Worm (Caenorhabditis elegans) whole organism, L4 larva: ENCODE data around the gene nish-1.

Experiments used
- D1046.2 ChIP-seq: fragments of 200-800 bp; sonication (Bioruptor generic); IDR thresholded peaks from 2 replicates; pipeline ENCODE4 v1.3.6; 2022; ENCODE audit warnings: missing genetic modification characterization, missing compliant biosample characterization
- F44E2.7 ChIP-seq: fragments of 200-800 bp; sonication (Bioruptor generic); IDR thresholded peaks from 2 replicates; pipeline ENCODE4 v2.1.2; 2022; ENCODE audit warnings: missing genetic modification characterization, missing compliant biosample characterization
- F49E8.2 ChIP-seq: sonication (generic microtip); optimal IDR thresholded peaks from 2 replicates; lab custom pipeline; 2016; ENCODE audit warnings: missing compliant biosample characterization, mild to moderate bottlenecking, missing genetic modification characterization, borderline replicate concordance
- ZK546.5 ChIP-seq, 2 experiments: sonication (generic microtip); optimal IDR thresholded peaks; 2 replicates each; lab custom pipeline; 2017; ENCODE audit warnings: missing biosample characterization in 2 of 2, missing genetic modification characterization in 2 of 2
- aha-1 ChIP-seq: fragments of 150-350 bp; peaks from one replicate; lab custom pipeline; 2014; ENCODE audit warnings: missing biosample characterization, missing genetic modification characterization
- attf-4 ChIP-seq: sonication (generic microtip); optimal IDR thresholded peaks from 3 replicates; lab custom pipeline; 2017; ENCODE audit warnings: missing biosample characterization, missing genetic modification characterization
- ceh-32 ChIP-seq: sonication (generic microtip); optimal IDR thresholded peaks from 2 replicates; lab custom pipeline; 2016; ENCODE audit warnings: mild to moderate bottlenecking, missing genetic modification characterization, missing compliant biosample characterization; ENCODE audit not compliant: poor library complexity
- daf-19 ChIP-seq: fragments of 200-800 bp; sonication (Bioruptor generic); conservative IDR thresholded peaks from 2 replicates; pipeline ENCODE4 v1.3.6; 2022; ENCODE audit warnings: missing genetic modification characterization, missing compliant biosample characterization
- dve-1 ChIP-seq: sonication (generic microtip); optimal IDR thresholded peaks from 2 replicates; lab custom pipeline; 2017; ENCODE audit warnings: antibody characterized with exemption, mild to moderate bottlenecking, missing genetic modification characterization, missing compliant biosample characterization; ENCODE audit not compliant: insufficient read depth
- fkh-10 ChIP-seq: fragments of 150-350 bp; optimal IDR thresholded peaks from 2 replicates; lab custom pipeline; 2014; ENCODE audit warnings: missing biosample characterization, missing genetic modification reagents, missing genetic modification characterization
- gei-8 ChIP-seq: fragments of 200-800 bp; sonication (Bioruptor generic); optimal IDR thresholded peaks from 2 replicates; lab custom pipeline; 2018; ENCODE audit warnings: mild to moderate bottlenecking, missing genetic modification characterization, missing compliant biosample characterization
- hlh-11 ChIP-seq: fragments of 200-800 bp; sonication (Bioruptor generic); optimal IDR thresholded peaks from 2 replicates; lab custom pipeline; 2018; ENCODE audit warnings: mild to moderate bottlenecking, missing genetic modification characterization, missing compliant biosample characterization
- hlh-30 ChIP-seq: sonication (generic microtip); optimal IDR thresholded peaks from 2 replicates; lab custom pipeline; 2017; ENCODE audit warnings: antibody characterized with exemption, mild to moderate bottlenecking, missing genetic modification characterization, missing compliant biosample characterization; ENCODE audit not compliant: insufficient read depth
- jun-1 ChIP-seq: fragments of 150-350 bp; optimal IDR thresholded peaks from 2 replicates; lab custom pipeline; 2014; ENCODE audit warnings: missing biosample characterization, missing genetic modification reagents, missing genetic modification characterization
- lin-29 ChIP-seq: fragments of 200-800 bp; sonication (Bioruptor generic); IDR thresholded peaks from 2 replicates; pipeline ENCODE4 v1.3.6; 2022; ENCODE audit warnings: missing genetic modification reagents, missing genetic modification characterization, missing compliant biosample characterization
- lin-38 ChIP-seq: fragments of 200-800 bp; sonication (Bioruptor generic); IDR thresholded peaks from 2 replicates; pipeline ENCODE4 v1.3.6; 2022; ENCODE audit warnings: missing genetic modification reagents, missing genetic modification characterization, missing compliant biosample characterization
- lin-39 ChIP-seq: fragments of 150-350 bp; optimal IDR thresholded peaks from 2 replicates; lab custom pipeline; 2014; ENCODE audit warnings: missing biosample characterization, missing genetic modification reagents, missing genetic modification characterization
- mdl-1 ChIP-seq, 2 experiments: fragments of 150-350 bp in 1 of 2; sonication (generic microtip) in 1 of 2; optimal IDR thresholded peaks; 2 replicates each; lab custom pipeline; 2014 to 2017; ENCODE audit warnings: missing biosample characterization in 2 of 2, missing genetic modification characterization in 2 of 2
- mep-1 ChIP-seq: fragments of 150-350 bp; sonication (generic microtip); optimal IDR thresholded peaks from 3 replicates; lab custom pipeline; 2014; ENCODE audit warnings: missing biosample characterization, missing genetic modification characterization
- mxl-2 ChIP-seq: fragments of 200-800 bp; sonication (Bioruptor generic); conservative IDR thresholded peaks from 2 replicates; pipeline ENCODE4 v1.3.6; 2022; ENCODE audit warnings: missing genetic modification reagents, missing genetic modification characterization, missing compliant biosample characterization
- mxl-3 ChIP-seq: fragments of 200-800 bp; sonication (Bioruptor generic); optimal IDR thresholded peaks from 2 replicates; lab custom pipeline; 2018; ENCODE audit warnings: mild to moderate bottlenecking, missing genetic modification characterization, missing compliant biosample characterization
- nhr-11 ChIP-seq: fragments of 150-350 bp; optimal IDR thresholded peaks from 2 replicates; lab custom pipeline; 2014; ENCODE audit warnings: missing biosample characterization, missing genetic modification characterization
- nhr-25 ChIP-seq: sonication (generic microtip); optimal IDR thresholded peaks from 2 replicates; lab custom pipeline; 2017; ENCODE audit warnings: missing genetic modification characterization, mild to moderate bottlenecking, missing compliant biosample characterization, antibody characterized with exemption, moderate library complexity, borderline replicate concordance; ENCODE audit not compliant: insufficient read depth
- nhr-48 ChIP-seq: sonication (generic microtip); optimal IDR thresholded peaks from 2 replicates; lab custom pipeline; 2016; ENCODE audit warnings: mild to moderate bottlenecking, missing genetic modification characterization, missing compliant biosample characterization
- nhr-76 ChIP-seq: fragments of 150-350 bp; optimal IDR thresholded peaks from 2 replicates; lab custom pipeline; 2014; ENCODE audit warnings: missing biosample characterization, missing genetic modification characterization
- nhr-77 ChIP-seq: fragments of 150-350 bp; optimal IDR thresholded peaks from 2 replicates; lab custom pipeline; 2014; ENCODE audit warnings: missing biosample characterization, missing genetic modification characterization
- pha-4 ChIP-seq, 2 experiments: fragments of 150-350 bp in 1 of 2; fragments of 200-800 bp in 1 of 2; sonication (Bioruptor generic) in 1 of 2; IDR thresholded peaks in 1 of 2; optimal IDR thresholded peaks in 1 of 2; 2 replicates each; pipeline versions ENCODE4 v1.3.6 to Lab custom; 2014 to 2022; ENCODE audit warnings: missing genetic modification characterization in 2 of 2, missing genetic modification reagents in 2 of 2, missing biosample characterization in 1 of 2, missing compliant biosample characterization in 1 of 2
- php-3 ChIP-seq: fragments of 200-800 bp; sonication (Bioruptor generic); IDR thresholded peaks from 2 replicates; pipeline ENCODE4 v1.3.6; 2022; ENCODE audit warnings: missing genetic modification reagents, missing genetic modification characterization, missing compliant biosample characterization
- pqm-1 ChIP-seq: sonication (generic microtip); optimal IDR thresholded peaks from 2 replicates; lab custom pipeline; 2017; ENCODE audit warnings: missing biosample characterization, missing genetic modification characterization
- saeg-2 ChIP-seq: fragments of 200-800 bp; sonication (Bioruptor generic); IDR thresholded peaks from 2 replicates; pipeline ENCODE4 v1.3.6; 2022; ENCODE audit warnings: missing genetic modification reagents, missing genetic modification characterization, missing compliant biosample characterization
- sdz-12 ChIP-seq: fragments of 200-800 bp; sonication (Bioruptor generic); optimal IDR thresholded peaks from 2 replicates; lab custom pipeline; 2018; ENCODE audit warnings: mild to moderate bottlenecking, missing genetic modification characterization, missing compliant biosample characterization
- snpc-1.2 ChIP-seq: fragments of 200-800 bp; sonication (Bioruptor generic); IDR thresholded peaks from 2 replicates; pipeline ENCODE4 v1.3.6; 2022; ENCODE audit warnings: missing genetic modification reagents, missing genetic modification characterization, missing compliant biosample characterization
- spr-1 ChIP-seq: sonication (generic microtip); optimal IDR thresholded peaks from 2 replicates; lab custom pipeline; 2016; ENCODE audit warnings: mild to moderate bottlenecking, missing genetic modification characterization, missing compliant biosample characterization
- spr-3 ChIP-seq: fragments of 200-800 bp; sonication (Bioruptor generic); optimal IDR thresholded peaks from 2 replicates; lab custom pipeline; 2018; ENCODE audit warnings: mild to moderate bottlenecking, missing genetic modification characterization, missing compliant biosample characterization
- unc-130 ChIP-seq: sonication (generic microtip); optimal IDR thresholded peaks from 2 replicates; lab custom pipeline; 2016; ENCODE audit warnings: missing genetic modification reagents, missing genetic modification characterization, missing compliant biosample characterization
- unc-62 ChIP-seq, 3 experiments: fragments of 150-350 bp in 1 of 3; sonication (generic microtip); optimal IDR thresholded peaks in 2 of 3; peaks in 1 of 3; 1 replicate in 1 of 3; 2 replicates in 2 of 3; lab custom pipeline; 2014 to 2017; ENCODE audit warnings: missing biosample characterization in 3 of 3, missing genetic modification characterization in 3 of 3, missing genetic modification reagents in 3 of 3, missing genotype in 1 of 3
- zag-1 ChIP-seq: fragments of 150-350 bp; optimal IDR thresholded peaks from 2 replicates; lab custom pipeline; 2014; ENCODE audit warnings: missing biosample characterization, missing genetic modification characterization
- zip-11 ChIP-seq: fragments of 200-800 bp; sonication (Bioruptor generic); IDR thresholded peaks from 2 replicates; pipeline ENCODE4 v1.3.6; 2022; ENCODE audit warnings: missing genetic modification characterization, missing compliant biosample characterization
- ztf-11 ChIP-seq: fragments of 150-350 bp; optimal IDR thresholded peaks from 2 replicates; lab custom pipeline; 2014; ENCODE audit warnings: missing biosample characterization, missing genetic modification characterization

Gene nish-1

DNA sequence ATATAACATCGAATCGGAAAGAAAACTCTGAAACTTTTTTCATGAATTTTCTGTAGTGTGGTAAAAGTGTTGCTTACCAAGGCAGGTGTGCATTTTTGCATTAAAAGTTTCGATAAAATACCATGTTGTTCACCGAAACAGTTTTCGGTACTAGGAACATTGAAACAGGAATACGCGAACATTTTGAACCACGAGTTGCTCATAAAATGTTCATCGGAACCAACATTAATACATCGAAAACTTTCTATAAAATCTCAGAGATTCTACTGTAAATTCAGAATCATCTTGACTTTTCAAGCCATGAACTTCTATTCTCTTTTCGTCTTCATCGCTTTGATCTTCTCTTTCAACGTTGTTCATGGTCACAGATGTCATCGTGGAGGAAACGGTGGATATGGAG is 16.1 kb downstream of the nish-1 start, which contains the start of gene fipr-15:
Gene fipr-15, plus strand, starts transcription at position 301 of the 400 bp plus-strand sequence.
- no peak for TF ChIP-seq ZK546.5 (tag; optimal IDR thresholded peaks at IDR 0.05; lab: Kevin White, UChicago)
- TF ChIP-seq nhr-48 (tag; lab: Kevin White, UChicago): no peak
- TF ChIP-seq jun-1 (tag; lab: Kevin White, UChicago): no peak
- no peak for TF ChIP-seq F49E8.2
- no peak for TF ChIP-seq nhr-77 (tag; lab: Kevin White, UChicago)
- no peak for TF ChIP-seq attf-4
- TF ChIP-seq saeg-2: no peak
- TF ChIP-seq hlh-11 (tag; lab: Kevin White, UChicago): no peak
- TF ChIP-seq daf-19 (GFP tag; lab: Robert Waterston, UW): no peak
- TF ChIP-seq zip-11 (GFP tag; lab: Robert Waterston, UW): no peak
- no peak for TF ChIP-seq lin-29 (GFP tag; lab: Robert Waterston, UW)
- no peak for TF ChIP-seq nhr-11
- TF ChIP-seq ztf-11 (tag; lab: Kevin White, UChicago): no peak
- no peak for TF ChIP-seq unc-62 (GFP tag; optimal IDR thresholded peaks at IDR 0.05 in 1 of 2; lab: Kevin White, UChicago)
- no peak for TF ChIP-seq unc-62 (tag; optimal IDR thresholded peaks at IDR 0.05; lab: Kevin White, UChicago)
- TF ChIP-seq lin-39 (tag; lab: Kevin White, UChicago): no peak
- TF ChIP-seq aha-1: no peak
- no peak for TF ChIP-seq nhr-76 (tag; lab: Kevin White, UChicago)
- TF ChIP-seq zag-1: no peak
- TF ChIP-seq ceh-32: no peak
- TF ChIP-seq, all 104 proteins: peak for 0

DNA sequence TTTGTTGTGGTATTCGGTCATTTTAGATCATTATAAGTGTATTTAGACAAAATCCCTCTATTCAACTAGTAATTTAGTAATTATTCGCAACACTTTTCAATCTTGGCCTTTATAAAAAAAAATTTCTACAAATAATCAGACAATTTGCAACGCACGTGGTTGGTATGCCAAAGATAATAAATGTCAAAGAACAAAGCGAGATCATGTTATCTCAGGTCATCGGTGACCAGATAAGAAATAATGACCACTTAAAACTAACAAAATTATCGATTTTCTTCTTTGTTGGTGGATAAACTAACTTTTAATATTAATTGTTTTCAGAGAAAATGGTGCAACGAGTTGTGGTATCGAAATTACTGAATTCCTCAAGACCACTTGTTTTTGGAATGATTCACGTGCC is 17.1 kb downstream of the nish-1 start, which contains the start of gene F13E9.13:
Gene F13E9.13, plus strand, starts transcription at position 317 of the 400 bp plus-strand sequence.
- TF ChIP-seq zag-1 (no peak), gei-8 (GFP tag; lab: Kevin White, UChicago) (no peak), unc-62 (GFP tag; optimal IDR thresholded peaks at IDR 0.05 in 1 of 2; lab: Kevin White, UChicago) (no peak), unc-62 (tag; optimal IDR thresholded peaks at IDR 0.05; lab: Kevin White, UChicago) (no peak), mep-1 (tag; lab: Kevin White, UChicago) (no peak), D1046.2 (no peak), hlh-30 (tag; lab: Kevin White, UChicago) (no peak), pqm-1 (peak; percentile 2), php-3 (peak; percentile 85), nhr-25 (tag; lab: Kevin White, UChicago) (no peak), sdz-12 (GFP tag; lab: Kevin White, UChicago) (no peak), fkh-10 (GFP tag; lab: Kevin White, UChicago) (no peak), mdl-1 (tag; optimal IDR thresholded peaks at IDR 0.05; lab: Kevin White, UChicago) (peak in 1 of 2 experiments; percentile 30), lin-38 (GFP tag; lab: Robert Waterston, UW) (no peak), pha-4 (GFP tag; IDR thresholded peaks at IDR 0.05; lab: Robert Waterston, UW) (no peak), pha-4 (tag; optimal IDR thresholded peaks at IDR 0.05; lab: Kevin White, UChicago) (no peak), snpc-1.2 (no peak), mxl-3 (GFP tag; lab: Kevin White, UChicago) (no peak), ceh-32 (no peak), daf-19 (GFP tag; lab: Robert Waterston, UW) (no peak), dve-1 (peak; percentile 80), spr-3 (no peak), F44E2.7 (no peak), unc-130 (GFP tag; lab: Kevin White, UChicago) (no peak), spr-1 (tag; lab: Kevin White, UChicago) (no peak), mxl-2 (GFP tag; lab: Robert Waterston, UW) (no peak)
